Fruit fly (Drosophila melanogaster) whole organism, embryonic: Measurements from ENCODE around the gene Ldaf1.

Source experiments
- Adf1 ChIP-seq: fragments of 200-800 bp; sonication (Bioruptor generic); IDR thresholded peaks from 2 replicates; pipeline ENCODE4 v1.3.6; 2022; ENCODE audit warnings: missing biosample characterization, missing genetic modification characterization
- Aef1 ChIP-seq: fragments of 200-800 bp; sonication (Bioruptor generic); IDR thresholded peaks from 3 replicates; pipeline ENCODE4 v1.3.6; 2022; ENCODE audit warnings: missing biosample characterization, missing genetic modification characterization
- Awh ChIP-seq: fragments of 200-800 bp; sonication (Bioruptor generic); IDR thresholded peaks from 2 replicates; pipeline ENCODE4, ENCODE4 v1.3.6; 2022; ENCODE audit warnings: missing biosample characterization, missing genetic modification characterization
- CG11560 ChIP-seq: fragments of 200-800 bp; sonication (Bioruptor generic); IDR thresholded peaks from 3 replicates; pipeline ENCODE4 v1.3.6; 2022; ENCODE audit warnings: missing biosample characterization, missing genetic modification characterization
- CG12104 ChIP-seq: fragments of 200-800 bp; sonication (Bioruptor generic); optimal IDR thresholded peaks from 3 replicates; lab custom pipeline; 2016; ENCODE audit warnings: missing biosample characterization, missing genetic modification characterization
- CG12659 ChIP-seq: fragments of 200-800 bp; sonication (Bioruptor generic); optimal IDR thresholded peaks from 3 replicates; lab custom pipeline; 2017; ENCODE audit warnings: mild to moderate bottlenecking, missing biosample characterization, missing genetic modification reagents, missing genetic modification characterization
- CG17361 ChIP-seq: fragments of 200-800 bp; sonication (Bioruptor generic); IDR thresholded peaks from 3 replicates; pipeline ENCODE4 v1.3.6; 2022; ENCODE audit warnings: missing biosample characterization, missing genetic modification characterization
- CG18011 ChIP-seq: fragments of 200-800 bp; sonication (Bioruptor generic); optimal IDR thresholded peaks from 2 replicates; lab custom pipeline; 2017; ENCODE audit warnings: missing biosample characterization, missing genetic modification characterization, mild to moderate bottlenecking, moderate library complexity, missing genotype
- CG18262 ChIP-seq: fragments of 200-800 bp; optimal IDR thresholded peaks from 3 replicates; lab custom pipeline; 2019; ENCODE audit warnings: missing biosample characterization, mild to moderate bottlenecking, missing genetic modification characterization, moderate library complexity
- CG18599 ChIP-seq: fragments of 200-800 bp; sonication (Bioruptor generic); optimal IDR thresholded peaks from 3 replicates; lab custom pipeline; 2017; ENCODE audit warnings: missing biosample characterization, missing genetic modification characterization, mild to moderate bottlenecking, moderate library complexity, missing genetic modification reagents
- CG2116 ChIP-seq: fragments of 200-800 bp; sonication (Bioruptor generic); optimal IDR thresholded peaks from 3 replicates; lab custom pipeline; 2018; ENCODE audit warnings: missing biosample characterization, mild to moderate bottlenecking, missing genetic modification characterization
- CG2199 ChIP-seq: fragments of 200-800 bp; sonication (Bioruptor generic); IDR thresholded peaks from 3 replicates; pipeline ENCODE4 v1.3.6; 2022; ENCODE audit warnings: missing biosample characterization, missing genetic modification characterization
- CG3726 ChIP-seq: fragments of 200-800 bp; sonication (Bioruptor generic); IDR thresholded peaks from 3 replicates; pipeline ENCODE4, ENCODE4 v1.3.6; 2022; ENCODE audit warnings: missing biosample characterization, missing genetic modification characterization
- CG4360 ChIP-seq: fragments of 200-800 bp; sonication (Bioruptor generic); IDR thresholded peaks from 2 replicates; pipeline ENCODE4 v1.3.6; 2022; ENCODE audit warnings: missing biosample characterization, missing genetic modification characterization
- CG5953 ChIP-seq: fragments of 200-800 bp; sonication (Bioruptor generic); IDR thresholded peaks from 2 replicates; pipeline ENCODE4 v1.3.6; 2022; ENCODE audit warnings: missing biosample characterization, missing genetic modification characterization
- CG6813 ChIP-seq: fragments of 200-800 bp; sonication (Bioruptor generic); optimal IDR thresholded peaks from 2 replicates; lab custom pipeline; 2017; ENCODE audit warnings: missing biosample characterization, missing genetic modification characterization, mild to moderate bottlenecking, moderate library complexity, missing genetic modification reagents
- CG7556 ChIP-seq: fragments of 200-800 bp; sonication (Bioruptor generic); optimal IDR thresholded peaks from 2 replicates; lab custom pipeline; 2017; ENCODE audit warnings: missing biosample characterization, mild to moderate bottlenecking, missing genetic modification characterization
- CG7786 ChIP-seq: fragments of 200-800 bp; sonication (Bioruptor generic); optimal IDR thresholded peaks from 2 replicates; lab custom pipeline; 2016; ENCODE audit warnings: missing biosample characterization, missing genetic modification characterization
- CG7839 ChIP-seq: fragments of 200-800 bp; sonication (Bioruptor generic); optimal IDR thresholded peaks from 3 replicates; lab custom pipeline; 2018; ENCODE audit warnings: missing biosample characterization, mild to moderate bottlenecking, missing genetic modification characterization, moderate library complexity
- CG8281 ChIP-seq: fragments of 200-800 bp; sonication (Bioruptor generic); optimal IDR thresholded peaks from 2 replicates; lab custom pipeline; 2018; ENCODE audit warnings: missing biosample characterization, mild to moderate bottlenecking, missing genetic modification characterization, moderate library complexity
- CG8359 ChIP-seq: fragments of 200-800 bp; sonication (Bioruptor generic); optimal IDR thresholded peaks from 2 replicates; lab custom pipeline; 2017; ENCODE audit warnings: missing biosample characterization, mild to moderate bottlenecking, missing genetic modification characterization, borderline replicate concordance
- CG9932 ChIP-seq: fragments of 200-800 bp; sonication (Bioruptor generic); IDR thresholded peaks from 2 replicates; pipeline ENCODE4 v1.3.6; 2022; ENCODE audit warnings: missing biosample characterization, missing genetic modification characterization
- Chrac-16 ChIP-seq: fragments of 200-800 bp; sonication (Bioruptor generic); optimal IDR thresholded peaks from 3 replicates; lab custom pipeline; 2016; ENCODE audit warnings: missing biosample characterization, missing genetic modification characterization
- Deaf1 ChIP-seq: fragments of 200-800 bp; optimal IDR thresholded peaks from 3 replicates; lab custom pipeline; 2019; ENCODE audit warnings: missing biosample characterization, mild to moderate bottlenecking, missing genetic modification characterization, moderate library complexity
- Fer3 ChIP-seq: fragments of 200-800 bp; sonication (Bioruptor generic); optimal IDR thresholded peaks from 2 replicates; lab custom pipeline; 2018; ENCODE audit warnings: missing biosample characterization, mild to moderate bottlenecking, missing genetic modification characterization, moderate library complexity
- Hmr ChIP-seq: fragments of 200-800 bp; sonication (Bioruptor generic); optimal IDR thresholded peaks from 3 replicates; lab custom pipeline; 2017; ENCODE audit warnings: mild to moderate bottlenecking, missing biosample characterization, missing genetic modification reagents, missing genetic modification characterization
- Lhr ChIP-seq: fragments of 200-800 bp; sonication (Bioruptor generic); optimal IDR thresholded peaks from 3 replicates; lab custom pipeline; 2017; ENCODE audit warnings: mild to moderate bottlenecking, missing biosample characterization, missing genetic modification reagents, missing genetic modification characterization
- Mad ChIP-seq: fragments of 200-800 bp; sonication (Bioruptor generic); optimal IDR thresholded peaks from 2 replicates; lab custom pipeline; 2016; ENCODE audit warnings: missing biosample characterization, missing genetic modification characterization
- NK7.1 ChIP-seq: fragments of 200-800 bp; sonication (Bioruptor generic); optimal IDR thresholded peaks from 3 replicates; lab custom pipeline; 2016; ENCODE audit warnings: missing biosample characterization, missing genetic modification characterization
- Nf-YC ChIP-seq: fragments of 200-800 bp; optimal IDR thresholded peaks from 3 replicates; lab custom pipeline; 2019; ENCODE audit warnings: missing biosample characterization, mild to moderate bottlenecking, missing genetic modification characterization, moderate library complexity
- Oaz ChIP-seq: fragments of 200-800 bp; sonication (Bioruptor generic); IDR thresholded peaks from 2 replicates; pipeline ENCODE4 v1.3.6; 2022; ENCODE audit warnings: missing biosample characterization, missing genetic modification characterization
- Oli ChIP-seq: fragments of 200-800 bp; sonication (Bioruptor generic); optimal IDR thresholded peaks from 2 replicates; lab custom pipeline; 2018; ENCODE audit warnings: missing biosample characterization, mild to moderate bottlenecking, missing genetic modification characterization, moderate library complexity
- Rx ChIP-seq: fragments of 200-800 bp; sonication (Bioruptor generic); IDR thresholded peaks from 2 replicates; pipeline ENCODE4 v1.3.6; 2022; ENCODE audit warnings: missing biosample characterization, missing genetic modification characterization
- Trl ChIP-seq, 3 experiments: fragments of >200 bp in 2 of 3; fragments of 200-800 bp in 1 of 3; sonication (Bioruptor generic) in 1 of 3; optimal IDR thresholded peaks; 2 replicates in 1 of 3; 3 replicates in 2 of 3; lab custom pipeline; 2016 to 2017; ENCODE audit warnings: missing biosample characterization in 1 of 3, missing genetic modification characterization in 1 of 3
- bab2 ChIP-seq: fragments of 200-800 bp; sonication (Bioruptor generic); optimal IDR thresholded peaks from 2 replicates; lab custom pipeline; 2016; ENCODE audit warnings: missing biosample characterization, missing genetic modification characterization
- bcd ChIP-seq: fragments of 200-800 bp; sonication (Bioruptor generic); optimal IDR thresholded peaks from 2 replicates; lab custom pipeline; 2017; ENCODE audit warnings: missing biosample characterization, mild to moderate bottlenecking, missing genetic modification characterization
- bigmax ChIP-seq: fragments of 200-800 bp; sonication (Bioruptor generic); optimal IDR thresholded peaks from 2 replicates; lab custom pipeline; 2018; ENCODE audit warnings: missing biosample characterization, mild to moderate bottlenecking, missing genetic modification characterization
- chn ChIP-seq: fragments of 200-800 bp; sonication (Bioruptor generic); optimal IDR thresholded peaks from 2 replicates; lab custom pipeline; 2016; ENCODE audit warnings: missing biosample characterization, missing genetic modification characterization
- dimm ChIP-seq: fragments of 200-800 bp; sonication (Bioruptor generic); IDR thresholded peaks from 2 replicates; pipeline ENCODE4 v1.3.6; 2022; ENCODE audit warnings: missing biosample characterization, missing genetic modification characterization
- dm ChIP-seq: fragments of 200-800 bp; sonication (Bioruptor generic); optimal IDR thresholded peaks from 3 replicates; lab custom pipeline; 2016; ENCODE audit warnings: missing biosample characterization, missing genetic modification characterization
- ems ChIP-seq: fragments of 200-800 bp; sonication (Bioruptor generic); optimal IDR thresholded peaks from 3 replicates; lab custom pipeline; 2016; ENCODE audit warnings: missing biosample characterization, missing genetic modification characterization
- gcm2 ChIP-seq: fragments of 200-800 bp; sonication (Bioruptor generic); optimal IDR thresholded peaks from 2 replicates; lab custom pipeline; 2016; ENCODE audit warnings: missing biosample characterization, missing genetic modification characterization
- pan ChIP-seq, 4 experiments: fragments of >200 bp in 3 of 4; fragments of 200-800 bp in 1 of 4; sonication (Bioruptor generic) in 1 of 4; optimal IDR thresholded peaks in 3 of 4; IDR thresholded peaks in 1 of 4; 2 replicates each; pipeline versions ENCODE4 v1.3.6 to Lab custom; 2017 to 2022; ENCODE audit warnings: missing biosample characterization in 2 of 4, missing genetic modification characterization in 2 of 4, mixed read lengths in 1 of 4
- run ChIP-seq: fragments of 200-800 bp; sonication (Bioruptor generic); optimal IDR thresholded peaks from 3 replicates; lab custom pipeline; 2018; ENCODE audit warnings: missing biosample characterization, mild to moderate bottlenecking, missing genetic modification characterization
- sob ChIP-seq: fragments of 200-800 bp; sonication (Bioruptor generic); IDR thresholded peaks from 2 replicates; pipeline ENCODE4 v1.3.6; 2022; ENCODE audit warnings: missing biosample characterization, missing genetic modification characterization
- tap ChIP-seq: fragments of 200-800 bp; optimal IDR thresholded peaks from 3 replicates; lab custom pipeline; 2019; ENCODE audit warnings: missing biosample characterization, mild to moderate bottlenecking, missing genetic modification characterization, moderate library complexity
- tgo ChIP-seq: fragments of 200-800 bp; sonication (Bioruptor generic); IDR thresholded peaks from 3 replicates; pipeline ENCODE4 v1.3.6; 2022; ENCODE audit warnings: missing biosample characterization, missing genetic modification characterization
- tx ChIP-seq: fragments of 200-800 bp; sonication (Bioruptor generic); optimal IDR thresholded peaks from 2 replicates; lab custom pipeline; 2016; ENCODE audit warnings: missing biosample characterization, missing genetic modification characterization

Ldaf1 gene

dm6 chrX:1943337-1944244, 41.9 kb upstream of the Ldaf1 start (continued):
- TF ChIP-seq pan (optimal IDR thresholded peaks at IDR 0.05; lab: Kevin White, UChicago) (no peak), pan (GFP tag; optimal IDR thresholded peaks at IDR 0.05 in 1 of 2, IDR thresholded peaks at IDR 0.05 in 1 of 2) (peak in 1 of 2 experiments; percentile 63), Deaf1 (tag; lab: Kevin White, UChicago) (peak; percentile 44), CG11560 (tag; lab: Robert Waterston, UW) (no peak), CG12659 (GFP tag; lab: Kevin White, UChicago) (peak; percentile 36), tap (tag; lab: Kevin White, UChicago) (peak; percentile 33), dm (GFP tag; lab: Kevin White, UChicago) (peak; percentile 42), Adf1 (GFP tag; lab: Robert Waterston, UW) (no peak), CG6813 (GFP tag; lab: Kevin White, UChicago) (peak; percentile 59), run (tag; lab: Kevin White, UChicago) (peak; percentile 69), Rx (GFP tag; lab: Robert Waterston, UW) (no peak), CG7839 (peak; percentile 85), CG7556 (GFP tag; lab: Kevin White, UChicago) (peak; percentile 89), CG12104 (GFP tag; lab: Kevin White, UChicago) (peak; percentile 77), CG18599 (peak; percentile 74), sob (no peak; the same call in 1 of the 2 replicates), CG8359 (GFP tag; lab: Kevin White, UChicago) (peak; percentile 60), CG17361 (GFP tag; lab: Robert Waterston, UW) (peak; percentile 90), CG2199 (GFP tag; lab: Robert Waterston, UW) (no peak), gcm2 (no peak), CG18011 (GFP tag; lab: Kevin White, UChicago) (peak; percentile 51), Mad (peak; percentile 36), CG5953 (GFP tag; lab: Robert Waterston, UW) (no peak), ems (peak; percentile 59), Oaz (GFP tag; lab: Robert Waterston, UW) (no peak), Hmr (GFP tag; lab: Kevin White, UChicago) (peak; percentile 76), Awh (GFP tag; lab: Robert Waterston, UW) (no peak), tgo (no peak), CG3726 (GFP tag; lab: Robert Waterston, UW) (no peak), tx (GFP tag; lab: Kevin White, UChicago) (peak; percentile 42), Aef1 (GFP tag; lab: Robert Waterston, UW) (no peak), CG4360 (GFP tag; lab: Robert Waterston, UW) (no peak), CG9932 (GFP tag; lab: Robert Waterston, UW) (peak; percentile 30; the same call in 1 of the 2 replicates), chn (peak; percentile 73), Nf-YC (tag; lab: Kevin White, UChicago) (peak; percentile 49), Chrac-16 (GFP tag; lab: Kevin White, UChicago) (peak; percentile 6), NK7.1 (GFP tag; lab: Kevin White, UChicago) (peak; percentile 53), bigmax (GFP tag; lab: Kevin White, UChicago) (no peak), Trl (optimal IDR thresholded peaks at IDR 0.05; lab: Kevin White, UChicago) (peak; percentile 82 to 90), Trl (GFP tag; optimal IDR thresholded peaks at IDR 0.05; lab: Kevin White, UChicago) (peak; percentile 19), bcd (GFP tag; lab: Kevin White, UChicago) (peak; percentile 82), CG8281 (tag; lab: Kevin White, UChicago) (peak; percentile 32), CG7786 (peak; percentile 64), Lhr (GFP tag; lab: Kevin White, UChicago) (peak; percentile 28), Oli (tag; lab: Kevin White, UChicago) (peak; percentile 85), bab2 (GFP tag; lab: Kevin White, UChicago) (peak; percentile 67), dimm (GFP tag; lab: Robert Waterston, UW) (no peak), CG2116 (peak; percentile 13), Fer3 (tag; lab: Kevin White, UChicago) (peak; percentile 41), CG18262 (tag; lab: Kevin White, UChicago) (peak; percentile 86)
